Worm (Caenorhabditis elegans) whole organism, L4/young adult: ENCODE measurements around the gene hacd-1.

Experiments used
- W03F9.2 ChIP-seq: fragments of 150-350 bp; optimal IDR thresholded peaks from 2 replicates; lab custom pipeline; 2014; ENCODE audit warnings: missing biosample characterization, missing genetic modification characterization
- him-1 ChIP-seq: sonication (generic microtip); optimal IDR thresholded peaks from 2 replicates; lab custom pipeline; 2016; ENCODE audit warnings: missing genotype, missing genetic modification reagents, missing genetic modification characterization, missing compliant biosample characterization

- TF ChIP-seq W03F9.2 (tag; lab: Kevin White, UChicago) (no peak), him-1 (tag; lab: Kevin White, UChicago) (no peak)
Measured at ce11 chrV:1422269-1422668, 37.9 kb upstream of the hacd-1 start.
